Fruit fly (Drosophila melanogaster) S2 (cell line): ENCODE data around the gene Mkp3.

Source experiments
- CG8478 ChIP-seq: fragments of >200 bp; optimal IDR thresholded peaks from 2 replicates; lab custom pipeline; 2018
- CTCF ChIP-seq, 2 experiments: fragments of >200 bp; optimal IDR thresholded peaks; 2 replicates each; lab custom pipeline; 2018

DNA sequence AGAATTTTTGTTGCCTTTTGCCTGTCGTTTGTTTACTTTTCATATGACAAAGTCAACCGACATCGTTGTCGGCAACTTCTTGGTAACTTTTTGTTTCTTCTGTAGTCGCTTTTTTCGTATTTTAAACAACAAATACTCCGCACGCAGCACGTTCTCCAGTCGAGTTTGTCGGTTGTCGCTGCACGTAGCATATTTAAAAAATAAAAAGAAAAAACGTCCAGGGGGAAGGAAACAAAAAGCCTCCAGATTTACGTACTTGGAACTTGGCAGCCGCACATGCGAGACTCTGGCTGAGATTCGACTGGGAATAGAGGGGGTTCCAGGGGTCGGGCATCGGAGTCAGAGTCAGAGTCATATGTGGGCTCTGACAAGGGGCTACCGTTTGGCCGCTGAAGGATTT, 64.5 kb downstream of the Mkp3 start:
- TF ChIP-seq CTCF (optimal IDR thresholded peaks at IDR 0.05; lab: Kevin White, UChicago) (no peak), CG8478 (lab: Kevin White, UChicago) (no peak)
